Worm (Caenorhabditis elegans) whole organism, L4 larva: ENCODE data around the gene C54E4.12.
A peak's percentile ranks its signal among the peaks of the same experiment; 100 is the strongest.

Source experiments
- F26F4.8 ChIP-seq: fragments of 200-800 bp; sonication (Bioruptor generic); conservative IDR thresholded peaks from 2 replicates; pipeline ENCODE4 v1.3.6; 2022; ENCODE audit warnings: missing genetic modification characterization, missing compliant biosample characterization
- Y105C5A.15 ChIP-seq: fragments of 200-800 bp; sonication (Bioruptor generic); IDR thresholded peaks from 2 replicates; pipeline ENCODE4 v1.3.6; 2022; ENCODE audit warnings: missing genetic modification characterization, missing compliant biosample characterization
- Y75B8A.6 ChIP-seq: fragments of 200-800 bp; sonication (Bioruptor generic); IDR thresholded peaks from 2 replicates; pipeline ENCODE4 v1.3.6; 2022; ENCODE audit warnings: missing genetic modification reagents, missing genetic modification characterization, missing compliant biosample characterization
- arid-1 ChIP-seq: fragments of 200-800 bp; sonication (Bioruptor generic); conservative IDR thresholded peaks from 2 replicates; pipeline ENCODE4 v1.3.6; 2022; ENCODE audit warnings: missing genetic modification reagents, missing genetic modification characterization, missing compliant biosample characterization
- attf-4 ChIP-seq: sonication (generic microtip); optimal IDR thresholded peaks from 3 replicates; lab custom pipeline; 2017; ENCODE audit warnings: missing biosample characterization, missing genetic modification characterization
- ceh-20 ChIP-seq: fragments of 200-800 bp; sonication (Bioruptor generic); IDR thresholded peaks from 2 replicates; pipeline ENCODE4 v1.3.6; 2022; ENCODE audit warnings: missing genetic modification reagents, missing genetic modification characterization, missing compliant biosample characterization
- ceh-28 ChIP-seq: fragments of 150-350 bp; optimal IDR thresholded peaks from 2 replicates; lab custom pipeline; 2014; ENCODE audit warnings: missing biosample characterization, missing genetic modification reagents, missing genetic modification characterization
- ceh-82 ChIP-seq: sonication (generic microtip); optimal IDR thresholded peaks from 2 replicates; lab custom pipeline; 2017; ENCODE audit warnings: missing biosample characterization, missing genetic modification characterization
- ces-1 ChIP-seq: fragments of 150-350 bp; sonication (generic microtip); optimal IDR thresholded peaks from 4 replicates; lab custom pipeline; 2014; ENCODE audit warnings: missing biosample characterization, missing genetic modification reagents, missing genetic modification characterization
- daf-8 ChIP-seq: fragments of 200-800 bp; sonication (Bioruptor generic); IDR thresholded peaks from 2 replicates; pipeline ENCODE4 v1.3.6; 2022; ENCODE audit warnings: missing genetic modification characterization, missing compliant biosample characterization
- dmd-8 ChIP-seq: fragments of 200-800 bp; sonication (Bioruptor generic); IDR thresholded peaks from 2 replicates; pipeline ENCODE4 v1.3.6; 2022; ENCODE audit warnings: missing genetic modification characterization, missing compliant biosample characterization
- egl-43 ChIP-seq: fragments of 200-800 bp; sonication (Bioruptor generic); IDR thresholded peaks from 2 replicates; pipeline ENCODE4 v1.3.6; 2022; ENCODE audit warnings: missing genetic modification reagents, missing genetic modification characterization, missing compliant biosample characterization
- fos-1 ChIP-seq: fragments of 150-350 bp; optimal IDR thresholded peaks from 2 replicates; lab custom pipeline; 2014; ENCODE audit warnings: missing biosample characterization, missing genetic modification characterization
- hlh-30 ChIP-seq: sonication (generic microtip); optimal IDR thresholded peaks from 2 replicates; lab custom pipeline; 2017; ENCODE audit warnings: antibody characterized with exemption, mild to moderate bottlenecking, missing genetic modification characterization, missing compliant biosample characterization; ENCODE audit not compliant: insufficient read depth
- jun-1 ChIP-seq: fragments of 150-350 bp; optimal IDR thresholded peaks from 2 replicates; lab custom pipeline; 2014; ENCODE audit warnings: missing biosample characterization, missing genetic modification reagents, missing genetic modification characterization
- lin-1 ChIP-seq: fragments of 200-800 bp; sonication (Bioruptor generic); IDR thresholded peaks from 2 replicates; pipeline ENCODE4 v1.3.6; 2022; ENCODE audit warnings: missing genetic modification reagents, missing genetic modification characterization, missing compliant biosample characterization
- lin-13 ChIP-seq: fragments of 150-350 bp; optimal IDR thresholded peaks from 2 replicates; lab custom pipeline; 2014; ENCODE audit warnings: missing biosample characterization, missing genetic modification reagents, missing genetic modification characterization
- lin-15B ChIP-seq: fragments of 150-350 bp; sonication (generic microtip); optimal IDR thresholded peaks from 3 replicates; lab custom pipeline; 2014; ENCODE audit warnings: missing biosample characterization, missing genetic modification characterization
- lin-29 ChIP-seq: fragments of 200-800 bp; sonication (Bioruptor generic); IDR thresholded peaks from 2 replicates; pipeline ENCODE4 v1.3.6; 2022; ENCODE audit warnings: missing genetic modification reagents, missing genetic modification characterization, missing compliant biosample characterization
- lin-39 ChIP-seq: fragments of 150-350 bp; optimal IDR thresholded peaks from 2 replicates; lab custom pipeline; 2014; ENCODE audit warnings: missing biosample characterization, missing genetic modification reagents, missing genetic modification characterization
- lir-3 ChIP-seq: sonication (generic microtip); optimal IDR thresholded peaks from 2 replicates; lab custom pipeline; 2016; ENCODE audit warnings: mild to moderate bottlenecking, missing genetic modification characterization, missing compliant biosample characterization
- madf-5 ChIP-seq, 2 experiments: fragments of 200-800 bp; sonication (Bioruptor generic); IDR thresholded peaks; 2 replicates each; pipeline ENCODE4 v1.3.6; 2022; ENCODE audit warnings: missing compliant biosample characterization in 2 of 2, missing genetic modification characterization in 2 of 2
- mdt-29 ChIP-seq: fragments of 200-800 bp; sonication (Bioruptor generic); IDR thresholded peaks from 2 replicates; pipeline ENCODE4 v1.3.6; 2022; ENCODE audit warnings: missing genetic modification reagents, missing genetic modification characterization, missing compliant biosample characterization
- mes-2 ChIP-seq: sonication (generic microtip); optimal IDR thresholded peaks from 2 replicates; lab custom pipeline; 2016; ENCODE audit warnings: missing genotype, mild to moderate bottlenecking, missing genetic modification characterization, missing compliant biosample characterization; ENCODE audit not compliant: poor library complexity, severe bottlenecking
- mxl-3 ChIP-seq: fragments of 200-800 bp; sonication (Bioruptor generic); optimal IDR thresholded peaks from 2 replicates; lab custom pipeline; 2018; ENCODE audit warnings: mild to moderate bottlenecking, missing genetic modification characterization, missing compliant biosample characterization
- nhr-11 ChIP-seq: fragments of 150-350 bp; optimal IDR thresholded peaks from 2 replicates; lab custom pipeline; 2014; ENCODE audit warnings: missing biosample characterization, missing genetic modification characterization
- nhr-237 ChIP-seq: sonication (generic microtip); optimal IDR thresholded peaks from 2 replicates; lab custom pipeline; 2017; ENCODE audit warnings: missing biosample characterization, missing genetic modification characterization
- nhr-28 ChIP-seq: fragments of 150-350 bp; optimal IDR thresholded peaks from 2 replicates; lab custom pipeline; 2014; ENCODE audit warnings: missing biosample characterization, missing genetic modification characterization
- nhr-48 ChIP-seq: sonication (generic microtip); optimal IDR thresholded peaks from 2 replicates; lab custom pipeline; 2016; ENCODE audit warnings: mild to moderate bottlenecking, missing genetic modification characterization, missing compliant biosample characterization
- nhr-6 ChIP-seq: fragments of 150-350 bp; optimal IDR thresholded peaks from 2 replicates; lab custom pipeline; 2014; ENCODE audit warnings: missing biosample characterization, missing genetic modification characterization
- nhr-76 ChIP-seq: fragments of 150-350 bp; optimal IDR thresholded peaks from 2 replicates; lab custom pipeline; 2014; ENCODE audit warnings: missing biosample characterization, missing genetic modification characterization
- nhr-77 ChIP-seq: fragments of 150-350 bp; optimal IDR thresholded peaks from 2 replicates; lab custom pipeline; 2014; ENCODE audit warnings: missing biosample characterization, missing genetic modification characterization
- pha-4 ChIP-seq, 2 experiments: fragments of 150-350 bp in 1 of 2; fragments of 200-800 bp in 1 of 2; sonication (Bioruptor generic) in 1 of 2; IDR thresholded peaks in 1 of 2; optimal IDR thresholded peaks in 1 of 2; 2 replicates each; pipeline versions ENCODE4 v1.3.6 to Lab custom; 2014 to 2022; ENCODE audit warnings: missing genetic modification characterization in 2 of 2, missing genetic modification reagents in 2 of 2, missing biosample characterization in 1 of 2, missing compliant biosample characterization in 1 of 2
- pqm-1 ChIP-seq: sonication (generic microtip); optimal IDR thresholded peaks from 2 replicates; lab custom pipeline; 2017; ENCODE audit warnings: missing biosample characterization, missing genetic modification characterization
- sdz-12 ChIP-seq: fragments of 200-800 bp; sonication (Bioruptor generic); optimal IDR thresholded peaks from 2 replicates; lab custom pipeline; 2018; ENCODE audit warnings: mild to moderate bottlenecking, missing genetic modification characterization, missing compliant biosample characterization
- set-16 ChIP-seq: fragments of 200-800 bp; sonication (Bioruptor generic); IDR thresholded peaks from 2 replicates; pipeline ENCODE4 v1.3.6; 2022; ENCODE audit warnings: missing genetic modification reagents, missing genetic modification characterization, missing compliant biosample characterization
- skn-1 ChIP-seq: fragments of 150-350 bp; optimal IDR thresholded peaks from 2 replicates; lab custom pipeline; 2014; ENCODE audit warnings: missing biosample characterization, missing genetic modification characterization
- snpc-1.2 ChIP-seq: fragments of 200-800 bp; sonication (Bioruptor generic); IDR thresholded peaks from 2 replicates; pipeline ENCODE4 v1.3.6; 2022; ENCODE audit warnings: missing genetic modification reagents, missing genetic modification characterization, missing compliant biosample characterization
- snpc-4 ChIP-seq: fragments of 150-350 bp; optimal IDR thresholded peaks from 2 replicates; lab custom pipeline; 2014; ENCODE audit warnings: missing biosample characterization, missing genetic modification characterization
- spr-1 ChIP-seq: sonication (generic microtip); optimal IDR thresholded peaks from 2 replicates; lab custom pipeline; 2016; ENCODE audit warnings: mild to moderate bottlenecking, missing genetic modification characterization, missing compliant biosample characterization
- tag-97 ChIP-seq: fragments of 200-800 bp; sonication (Bioruptor generic); IDR thresholded peaks from 2 replicates; pipeline ENCODE4 v1.3.6; 2022; ENCODE audit warnings: missing genetic modification characterization, missing compliant biosample characterization
- tra-1 ChIP-seq: fragments of 200-800 bp; sonication (Bioruptor generic); IDR thresholded peaks from 2 replicates; pipeline ENCODE4 v1.3.6; 2022; ENCODE audit warnings: missing genetic modification reagents, missing genetic modification characterization, missing compliant biosample characterization
- unc-39 ChIP-seq: sonication (generic microtip); optimal IDR thresholded peaks from 2 replicates; lab custom pipeline; 2017; ENCODE audit warnings: missing biosample characterization, missing genetic modification characterization
- unc-62 ChIP-seq, 3 experiments: fragments of 150-350 bp in 1 of 3; sonication (generic microtip); optimal IDR thresholded peaks in 2 of 3; peaks in 1 of 3; 1 replicate in 1 of 3; 2 replicates in 2 of 3; lab custom pipeline; 2014 to 2017; ENCODE audit warnings: missing biosample characterization in 3 of 3, missing genetic modification characterization in 3 of 3, missing genetic modification reagents in 3 of 3, missing genotype in 1 of 3
- zag-1 ChIP-seq: fragments of 150-350 bp; optimal IDR thresholded peaks from 2 replicates; lab custom pipeline; 2014; ENCODE audit warnings: missing biosample characterization, missing genetic modification characterization
- zip-11 ChIP-seq: fragments of 200-800 bp; sonication (Bioruptor generic); IDR thresholded peaks from 2 replicates; pipeline ENCODE4 v1.3.6; 2022; ENCODE audit warnings: missing genetic modification characterization, missing compliant biosample characterization

Gene C54E4.12

ce11 chrIV:2111300-2111874, 29.1 kb downstream of the C54E4.12 start, which contains the start of gene che-6 (continued):
- TF ChIP-seq dmd-8 (0 out of 2 replicates have a peak, but pooled peaks have one; percentile 20), egl-43 (no peak), fos-1 (tag; lab: Kevin White, UChicago) (no peak), unc-39 (tag; lab: Kevin White, UChicago) (no peak), arid-1 (GFP tag; lab: Robert Waterston, UW) (no peak), snpc-4 (no peak), attf-4 (no peak), nhr-11 (tag; lab: Kevin White, UChicago) (no peak), pha-4 (GFP tag; IDR thresholded peaks at IDR 0.05; lab: Robert Waterston, UW) (0 out of 2 replicates have a peak, but pooled peaks have one; percentile 51), pha-4 (tag; optimal IDR thresholded peaks at IDR 0.05; lab: Kevin White, UChicago) (no peak), nhr-6 (tag; lab: Kevin White, UChicago) (no peak), tra-1 (GFP tag; lab: Robert Waterston, UW) (no peak), lin-39 (tag; lab: Kevin White, UChicago) (no peak), lin-15B (tag; lab: Kevin White, UChicago) (no peak), sdz-12 (no peak), mes-2 (tag; lab: Kevin White, UChicago) (no peak), zip-11 (GFP tag; lab: Robert Waterston, UW) (no peak), nhr-48 (tag; lab: Kevin White, UChicago) (peak; percentile 9), spr-1 (no peak), F26F4.8 (no peak), ceh-20 (GFP tag; lab: Robert Waterston, UW) (no peak), pqm-1 (no peak), ceh-82 (tag; lab: Kevin White, UChicago) (no peak), nhr-28 (tag; lab: Kevin White, UChicago) (no peak), daf-8 (GFP tag; lab: Robert Waterston, UW) (no peak), Y75B8A.6 (GFP tag; lab: Robert Waterston, UW) (0 out of 2 replicates have a peak, but pooled peaks have one; percentile 44), tag-97 (GFP tag; lab: Robert Waterston, UW) (no peak), hlh-30 (tag; lab: Kevin White, UChicago) (no peak), jun-1 (no peak), snpc-1.2 (GFP tag; lab: Robert Waterston, UW) (no peak), lin-13 (GFP tag; lab: Kevin White, UChicago) (no peak), nhr-237 (no peak), Y105C5A.15 (GFP tag; lab: Robert Waterston, UW) (no peak), unc-62 (GFP tag; optimal IDR thresholded peaks at IDR 0.05 in 1 of 2; lab: Kevin White, UChicago) (no peak), unc-62 (tag; optimal IDR thresholded peaks at IDR 0.05; lab: Kevin White, UChicago) (no peak), skn-1 (tag; lab: Kevin White, UChicago) (no peak), ces-1 (GFP tag; lab: Kevin White, UChicago) (no peak), lin-1 (GFP tag; lab: Robert Waterston, UW) (no peak), lin-29 (GFP tag; lab: Robert Waterston, UW) (no peak)

ce11 chrIV:2106708-2107107, 33.7 kb downstream of the C54E4.12 start:
- no peak for TF ChIP-seq nhr-237
- TF ChIP-seq mdt-29 = no peak
- TF ChIP-seq lir-3 (tag; lab: Kevin White, UChicago) = no peak
- TF ChIP-seq attf-4 = no peak
- TF ChIP-seq set-16 (GFP tag; lab: Robert Waterston, UW) = peak; percentile 26
- TF ChIP-seq egl-43 = peak; percentile 53; the same call in 1 of the 2 replicates
- 0 out of 4 replicates have a peak, but pooled peaks of 1 of the 2 experiments have one; percentile 13 for TF ChIP-seq madf-5 (GFP tag; IDR thresholded peaks at IDR 0.05; lab: Robert Waterston, UW)
- peak; percentile 26; the same call in 1 of the 2 replicates for TF ChIP-seq dmd-8
- no peak for TF ChIP-seq daf-8 (GFP tag; lab: Robert Waterston, UW)
- TF ChIP-seq F26F4.8 = 0 out of 2 replicates have a peak, but pooled peaks have one; percentile 9
- TF ChIP-seq lin-13 (GFP tag; lab: Kevin White, UChicago) = no peak
- no peak for TF ChIP-seq ceh-28 (tag; lab: Kevin White, UChicago)
- no peak for TF ChIP-seq mxl-3 (GFP tag; lab: Kevin White, UChicago)
- no peak for TF ChIP-seq zip-11 (GFP tag; lab: Robert Waterston, UW)
- TF ChIP-seq nhr-6 (tag; lab: Kevin White, UChicago) = no peak
- no peak for TF ChIP-seq lin-1 (GFP tag; lab: Robert Waterston, UW)
- TF ChIP-seq snpc-1.2 (GFP tag; lab: Robert Waterston, UW) = no peak
- no peak for TF ChIP-seq zag-1 (tag; lab: Kevin White, UChicago)
- no peak for TF ChIP-seq nhr-76 (tag; lab: Kevin White, UChicago)
- no peak for TF ChIP-seq nhr-77
